Fruit fly (Drosophila melanogaster): Measurements from ENCODE around the gene CG2336.

dm6 chr3R:6568835-6569234 is 11.7 kb upstream of the CG2336 start:
- TF ChIP-seq OdsH (GFP tag; optimal IDR thresholded peaks at IDR 0.05): no peak
- TF ChIP-seq jim (GFP tag; optimal IDR thresholded peaks at IDR 0.05): no peak
- no peak for TF ChIP-seq brk (GFP tag; optimal IDR thresholded peaks at IDR 0.05)
- TF ChIP-seq Myc (optimal IDR thresholded peaks at IDR 0.05): no peak
- TF ChIP-seq N (GFP tag; optimal IDR thresholded peaks at IDR 0.05): no peak
- no peak for TF ChIP-seq dmrt93B (GFP tag; optimal IDR thresholded peaks at IDR 0.05)
- no peak for TF ChIP-seq psq (GFP tag; optimal IDR thresholded peaks at IDR 0.05)
- no peak for TF ChIP-seq Mio (GFP tag; optimal IDR thresholded peaks at IDR 0.05)
- no peak for TF ChIP-seq lola (GFP tag; optimal IDR thresholded peaks at IDR 0.05)
- no peak for TF ChIP-seq Hr78 (GFP tag; optimal IDR thresholded peaks at IDR 0.05)
- TF ChIP-seq sage (GFP tag; optimal IDR thresholded peaks at IDR 0.05): no peak
- no peak for TF ChIP-seq sv (GFP tag; optimal IDR thresholded peaks at IDR 0.05)
- TF ChIP-seq pan (optimal IDR thresholded peaks at IDR 0.05): no peak
- no peak for TF ChIP-seq fru (GFP tag; optimal IDR thresholded peaks at IDR 0.05)

Measured in whole organism, wandering third instar larva.